Worm (Caenorhabditis elegans): Measurements from ENCODE around the gene Y71H2AL.4.

DNA sequence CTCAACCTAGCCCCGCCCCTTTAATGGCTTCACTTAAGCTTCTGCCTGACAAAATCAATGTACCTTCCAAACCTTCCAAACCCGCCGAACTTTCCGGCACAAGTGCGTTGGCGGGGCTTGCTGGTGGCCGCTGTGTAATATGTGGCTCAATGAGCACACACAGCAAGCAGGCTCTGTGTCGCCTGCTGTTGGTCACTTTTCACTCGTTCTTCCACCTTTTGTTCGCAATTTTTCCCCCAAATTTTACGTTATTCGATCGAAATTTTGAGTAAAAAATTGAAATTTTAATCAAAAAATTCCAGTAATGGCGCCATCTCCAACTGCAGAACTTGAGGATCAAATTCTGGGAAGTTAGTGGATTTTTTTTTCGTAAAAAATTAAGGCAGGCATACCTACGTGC is 14.4 kb downstream of the Y71H2AL.4 start, which contains the start of gene set-27:
- no peak for TF ChIP-seq him-1 (tag; optimal IDR thresholded peaks at IDR 0.05)
- TF ChIP-seq W03F9.2 (tag; optimal IDR thresholded peaks at IDR 0.05): no peak
- TF ChIP-seq dao-5 (tag; optimal IDR thresholded peaks at IDR 0.05): no peak

All from whole organism, L4/young adult.